Fruit fly (Drosophila melanogaster) whole organism, embryonic: ENCODE results near the gene CG16753.

Experiments
- CG1529 ChIP-seq: fragments of 200-800 bp; sonication (Bioruptor generic); optimal IDR thresholded peaks from 3 replicates; lab custom pipeline; 2018; ENCODE audit warnings: missing biosample characterization, missing genetic modification characterization
- nom ChIP-seq: fragments of 200-800 bp; sonication (Bioruptor generic); optimal IDR thresholded peaks from 2 replicates; lab custom pipeline; 2017; ENCODE audit warnings: missing biosample characterization, missing genetic modification characterization, mild to moderate bottlenecking, moderate library complexity, missing genetic modification reagents

dm6 chr3L:3013496-3013895 is 41.4 kb upstream of the CG16753 start:
- TF ChIP-seq nom (GFP tag; lab: Kevin White, UChicago): no peak
- TF ChIP-seq CG1529 (GFP tag; lab: Kevin White, UChicago): no peak
